Fruit fly (Drosophila melanogaster) whole organism, embryonic: Measurements from ENCODE around the gene CG11710.

Experiments
- Adf1 ChIP-seq: fragments of 200-800 bp; sonication (Bioruptor generic); IDR thresholded peaks from 2 replicates; pipeline ENCODE4 v1.3.6; 2022; ENCODE audit warnings: missing biosample characterization, missing genetic modification characterization
- CG1024 ChIP-seq: fragments of 200-800 bp; sonication (Bioruptor generic); IDR thresholded peaks from 2 replicates; pipeline ENCODE4 v1.3.6; 2022; ENCODE audit warnings: missing biosample characterization, missing genetic modification characterization
- CG10267 ChIP-seq: fragments of 200-800 bp; sonication (Bioruptor generic); optimal IDR thresholded peaks from 2 replicates; lab custom pipeline; 2018; ENCODE audit warnings: missing biosample characterization, mild to moderate bottlenecking, missing genetic modification characterization, moderate library complexity
- CG10431 ChIP-seq: fragments of 200-800 bp; sonication (Bioruptor generic); optimal IDR thresholded peaks from 3 replicates; lab custom pipeline; 2018; ENCODE audit warnings: missing biosample characterization, mild to moderate bottlenecking, missing genetic modification characterization
- CG10565 ChIP-seq: fragments of 200-800 bp; sonication (Bioruptor generic); optimal IDR thresholded peaks from 3 replicates; lab custom pipeline; 2016; ENCODE audit warnings: missing biosample characterization, mild to moderate bottlenecking, missing genetic modification characterization
- CG10959 ChIP-seq: fragments of 200-800 bp; sonication (Bioruptor generic); IDR thresholded peaks from 2 replicates; pipeline ENCODE4 v1.3.6; 2022; ENCODE audit warnings: missing biosample characterization, missing genetic modification characterization
- CG11085 ChIP-seq: fragments of 200-800 bp; sonication (Bioruptor generic); IDR thresholded peaks from 2 replicates; pipeline ENCODE4 v1.3.6; 2022; ENCODE audit warnings: missing biosample characterization, missing genetic modification characterization
- CG11504 ChIP-seq: fragments of 200-800 bp; sonication (Bioruptor generic); optimal IDR thresholded peaks from 3 replicates; lab custom pipeline; 2019; ENCODE audit warnings: missing biosample characterization, mild to moderate bottlenecking, missing genetic modification characterization, moderate library complexity
- CG11723 ChIP-seq: fragments of 200-800 bp; sonication (Bioruptor generic); optimal IDR thresholded peaks from 2 replicates; lab custom pipeline; 2017; ENCODE audit warnings: missing biosample characterization, mild to moderate bottlenecking, missing genetic modification characterization
- CG13296 ChIP-seq: fragments of 200-800 bp; sonication (Bioruptor generic); optimal IDR thresholded peaks from 3 replicates; lab custom pipeline; 2018; ENCODE audit warnings: missing biosample characterization, mild to moderate bottlenecking, missing genetic modification characterization
- CG13894 ChIP-seq: fragments of 200-800 bp; sonication (Bioruptor generic); optimal IDR thresholded peaks from 3 replicates; lab custom pipeline; 2018; ENCODE audit warnings: missing biosample characterization, mild to moderate bottlenecking, missing genetic modification characterization, moderate library complexity
- CG15514 ChIP-seq: fragments of 200-800 bp; sonication (Bioruptor generic); optimal IDR thresholded peaks from 3 replicates; lab custom pipeline; 2017; ENCODE audit warnings: missing biosample characterization, missing genetic modification characterization, mild to moderate bottlenecking, moderate library complexity, missing genetic modification reagents
- CG16815 ChIP-seq: fragments of 200-800 bp; sonication (Bioruptor generic); optimal IDR thresholded peaks from 3 replicates; lab custom pipeline; 2017; ENCODE audit warnings: missing biosample characterization, mild to moderate bottlenecking, missing genetic modification characterization
- CG17361 ChIP-seq: fragments of 200-800 bp; sonication (Bioruptor generic); IDR thresholded peaks from 3 replicates; pipeline ENCODE4 v1.3.6; 2022; ENCODE audit warnings: missing biosample characterization, missing genetic modification characterization
- CG18599 ChIP-seq: fragments of 200-800 bp; sonication (Bioruptor generic); optimal IDR thresholded peaks from 3 replicates; lab custom pipeline; 2017; ENCODE audit warnings: missing biosample characterization, missing genetic modification characterization, mild to moderate bottlenecking, moderate library complexity, missing genetic modification reagents
- CG2678 ChIP-seq: fragments of 200-800 bp; sonication (Bioruptor generic); optimal IDR thresholded peaks from 3 replicates; lab custom pipeline; 2019; ENCODE audit warnings: missing biosample characterization, mild to moderate bottlenecking, missing genetic modification characterization, moderate library complexity
- CG31365 ChIP-seq: fragments of 200-800 bp; sonication (Bioruptor generic); optimal IDR thresholded peaks from 2 replicates; lab custom pipeline; 2018; ENCODE audit warnings: missing biosample characterization, mild to moderate bottlenecking, missing genetic modification characterization
- CG3163 ChIP-seq: fragments of 200-800 bp; sonication (Bioruptor generic); optimal IDR thresholded peaks from 3 replicates; lab custom pipeline; 2016; ENCODE audit warnings: missing biosample characterization, missing genetic modification characterization
- CG3281 ChIP-seq: fragments of 200-800 bp; sonication (Bioruptor generic); optimal IDR thresholded peaks from 3 replicates; lab custom pipeline; 2017; ENCODE audit warnings: missing biosample characterization, mild to moderate bottlenecking, missing genetic modification characterization
- CG5180 ChIP-seq: fragments of 200-800 bp; sonication (Bioruptor generic); optimal IDR thresholded peaks from 3 replicates; lab custom pipeline; 2017; ENCODE audit warnings: missing biosample characterization, missing genetic modification characterization, mild to moderate bottlenecking, moderate library complexity, missing genetic modification reagents
- CHES-1-like ChIP-seq: fragments of 200-800 bp; sonication (Bioruptor generic); optimal IDR thresholded peaks from 2 replicates; lab custom pipeline; 2016; ENCODE audit warnings: missing biosample characterization, missing genetic modification characterization
- Camta ChIP-seq: fragments of 200-800 bp; sonication (Bioruptor generic); optimal IDR thresholded peaks from 2 replicates; lab custom pipeline; 2016; ENCODE audit warnings: missing biosample characterization, missing genetic modification characterization
- Dll ChIP-seq: fragments of 200-800 bp; sonication (Bioruptor generic); IDR thresholded peaks from 4 replicates; pipeline ENCODE4 v1.3.6; 2022; ENCODE audit warnings: missing biosample characterization, missing genetic modification characterization; ENCODE audit not compliant: partially characterized antibody
- Dp ChIP-seq: fragments of 200-800 bp; sonication (Bioruptor generic); optimal IDR thresholded peaks from 2 replicates; lab custom pipeline; 2018; ENCODE audit warnings: missing biosample characterization, mild to moderate bottlenecking, missing genetic modification characterization, moderate library complexity
- E2f2 ChIP-seq: fragments of 200-800 bp; sonication (Bioruptor generic); IDR thresholded peaks from 2 replicates; pipeline ENCODE4 v1.3.6; 2022; ENCODE audit warnings: missing biosample characterization, missing genetic modification characterization
- H2.0 ChIP-seq: fragments of 200-800 bp; sonication (Bioruptor generic); IDR thresholded peaks from 2 replicates; pipeline ENCODE4 v1.3.6; 2022; ENCODE audit warnings: missing biosample characterization, missing genetic modification characterization
- Pdp1 ChIP-seq, 2 experiments: fragments of 200-800 bp; sonication (Bioruptor generic); optimal IDR thresholded peaks; 3 replicates each; lab custom pipeline; 2016; ENCODE audit warnings: missing biosample characterization in 2 of 2, missing genetic modification characterization in 2 of 2, mild to moderate bottlenecking in 1 of 2, moderate library complexity in 1 of 2
- Ptx1 ChIP-seq: fragments of 200-800 bp; sonication (Bioruptor generic); IDR thresholded peaks from 2 replicates; pipeline ENCODE4 v1.3.6; 2022; ENCODE audit warnings: missing biosample characterization, missing genetic modification characterization
- Sox100B ChIP-seq: fragments of 200-800 bp; sonication (Bioruptor generic); optimal IDR thresholded peaks from 3 replicates; lab custom pipeline; 2018; ENCODE audit warnings: missing biosample characterization, mild to moderate bottlenecking, missing genetic modification characterization
- Sry-δ ChIP-seq: fragments of 200-800 bp; sonication (Bioruptor generic); optimal IDR thresholded peaks from 2 replicates; lab custom pipeline; 2016; ENCODE audit warnings: missing biosample characterization, missing genetic modification characterization
- caup ChIP-seq: fragments of 200-800 bp; sonication (Bioruptor generic); optimal IDR thresholded peaks from 3 replicates; lab custom pipeline; 2017; ENCODE audit warnings: missing biosample characterization, mild to moderate bottlenecking, missing genetic modification characterization, moderate library complexity; ENCODE audit not compliant: severe bottlenecking
- cg ChIP-seq: fragments of 200-800 bp; sonication (Bioruptor generic); optimal IDR thresholded peaks from 3 replicates; lab custom pipeline; 2019; ENCODE audit warnings: missing biosample characterization, mild to moderate bottlenecking, missing genetic modification characterization, moderate library complexity
- chif ChIP-seq, 2 experiments: fragments of 200-800 bp; sonication (Bioruptor generic); optimal IDR thresholded peaks; 3 replicates each; lab custom pipeline; 2016; ENCODE audit warnings: missing biosample characterization in 2 of 2, missing genetic modification characterization in 2 of 2
- dmrt99B ChIP-seq: fragments of 200-800 bp; sonication (Bioruptor generic); optimal IDR thresholded peaks from 2 replicates; lab custom pipeline; 2018; ENCODE audit warnings: missing biosample characterization, mild to moderate bottlenecking, missing genetic modification characterization, moderate library complexity
- grau ChIP-seq: fragments of 200-800 bp; optimal IDR thresholded peaks from 3 replicates; lab custom pipeline; 2019; ENCODE audit warnings: missing biosample characterization, mild to moderate bottlenecking, missing genetic modification characterization, moderate library complexity
- ind ChIP-seq: fragments of 200-800 bp; sonication (Bioruptor generic); optimal IDR thresholded peaks from 3 replicates; lab custom pipeline; 2016; ENCODE audit warnings: missing biosample characterization, missing genetic modification characterization
- ken ChIP-seq: fragments of 200-800 bp; sonication (Bioruptor generic); IDR thresholded peaks from 3 replicates; pipeline ENCODE4 v1.3.6; 2022; ENCODE audit warnings: missing biosample characterization, missing genetic modification characterization
- knrl ChIP-seq: fragments of 200-800 bp; sonication (Bioruptor generic); IDR thresholded peaks from 3 replicates; pipeline ENCODE4 v1.3.6; 2022; ENCODE audit warnings: missing biosample characterization, missing genetic modification characterization; ENCODE audit not compliant: partially characterized antibody
- lmd ChIP-seq: fragments of 200-800 bp; sonication (Bioruptor generic); IDR thresholded peaks from 2 replicates; pipeline ENCODE4 v1.3.6; 2022; ENCODE audit warnings: missing biosample characterization, missing genetic modification characterization
- mam ChIP-seq: fragments of 200-800 bp; sonication (Bioruptor generic); optimal IDR thresholded peaks from 3 replicates; lab custom pipeline; 2016; ENCODE audit warnings: missing biosample characterization, missing genetic modification characterization
- odd ChIP-seq: fragments of 200-800 bp; sonication (Bioruptor generic); optimal IDR thresholded peaks from 2 replicates; lab custom pipeline; 2017; ENCODE audit warnings: missing biosample characterization, mild to moderate bottlenecking, missing genetic modification characterization
- prd ChIP-seq, 3 experiments: fragments of >200 bp in 2 of 3; fragments of 200-800 bp in 1 of 3; sonication (Bioruptor generic) in 1 of 3; optimal IDR thresholded peaks in 2 of 3; IDR thresholded peaks in 1 of 3; 2 replicates in 2 of 3; 3 replicates in 1 of 3; pipeline versions ENCODE4 v1.3.6 to Lab custom; 2017 to 2022; ENCODE audit warnings: missing biosample characterization in 1 of 3, missing genetic modification characterization in 1 of 3
- ro ChIP-seq: fragments of 200-800 bp; sonication (Bioruptor generic); IDR thresholded peaks from 2 replicates; pipeline ENCODE4 v1.3.6; 2022; ENCODE audit warnings: missing biosample characterization, missing genetic modification characterization
- sens ChIP-seq: fragments of 200-800 bp; sonication (Bioruptor generic); peaks from one replicate; lab custom pipeline; 2016; ENCODE audit warnings: missing biosample characterization, missing genetic modification characterization
- sr ChIP-seq: fragments of 200-800 bp; sonication (Bioruptor generic); IDR thresholded peaks from 3 replicates; pipeline ENCODE4 v1.3.6; 2022; ENCODE audit warnings: missing biosample characterization, missing genetic modification characterization

CG11710 gene

DNA sequence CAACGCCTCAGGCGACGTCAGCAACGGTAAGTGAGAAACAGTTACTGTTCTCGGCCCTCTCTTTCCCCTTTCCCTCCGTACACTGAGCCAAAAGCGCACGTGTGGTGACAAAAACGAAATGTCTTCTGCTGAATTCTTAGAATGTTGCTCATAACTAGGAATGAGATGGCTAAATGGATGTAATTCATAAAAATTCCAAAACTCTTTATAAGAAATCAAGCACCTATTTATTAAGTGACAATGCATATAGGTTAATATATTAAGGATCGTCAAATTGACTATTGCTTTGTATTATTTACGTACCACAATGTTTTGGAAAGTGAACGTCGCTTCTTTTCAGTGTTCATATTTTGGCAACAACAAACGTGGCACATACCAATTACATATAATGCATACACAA is 5.1 kb upstream of the CG11710 start (continued):
- peak; percentile 30 for TF ChIP-seq CG13894 (tag; lab: Kevin White, UChicago)
- TF ChIP-seq, all 482 proteins: peak for 94

DNA sequence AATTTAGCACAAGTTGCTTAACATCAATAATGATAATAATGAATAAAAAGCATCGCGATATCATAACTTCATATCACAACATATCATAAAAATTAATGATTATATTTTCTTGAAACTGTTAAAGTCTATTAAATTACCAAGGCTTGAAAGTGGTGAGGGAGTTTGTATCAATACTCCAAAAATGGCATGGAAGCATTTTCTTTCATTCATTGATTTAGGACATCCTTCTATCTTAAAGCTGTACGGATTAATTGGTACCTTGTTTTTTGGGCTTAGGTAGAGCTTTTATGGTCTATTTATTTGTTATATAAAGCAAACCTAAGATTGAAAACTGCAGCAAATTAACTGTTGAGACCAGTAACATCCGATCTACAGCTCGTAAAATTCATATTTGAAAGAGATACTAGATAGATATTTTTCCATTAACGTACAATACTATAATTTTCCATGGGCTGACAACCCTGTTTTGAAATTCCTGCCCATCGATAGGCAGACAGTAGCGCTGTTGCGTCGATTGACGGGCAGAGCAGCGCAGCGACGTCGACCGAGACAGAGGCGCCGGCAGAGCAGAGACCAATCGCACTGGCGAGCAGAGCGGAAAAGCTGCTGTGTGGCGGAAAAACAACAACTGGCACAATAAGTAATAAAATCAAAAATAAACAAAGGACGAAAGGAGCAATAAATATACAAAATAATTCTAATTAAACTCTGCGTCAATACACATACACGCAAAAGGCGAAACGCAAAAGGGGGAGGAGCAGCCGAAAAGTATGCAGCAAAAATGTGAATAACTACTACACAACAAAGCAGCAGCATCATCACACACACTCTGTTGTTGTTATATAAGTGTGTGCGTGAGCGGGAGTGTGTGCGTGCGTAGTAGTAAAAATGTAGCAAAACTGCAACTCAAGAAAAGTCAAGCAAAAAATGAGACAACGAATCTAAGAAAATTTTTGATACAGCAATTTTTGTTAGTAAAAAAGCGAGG is 4.2 kb upstream of the CG11710 start, which contains the start of gene CG1695:
TSS of gene CG1695 (plus strand) at position 606 of the 988 bp plus-strand sequence.
- peak; percentile 17 for TF ChIP-seq Dp (GFP tag; lab: Kevin White, UChicago)
- TF ChIP-seq CG11085 (GFP tag; lab: Robert Waterston, UW): no peak
- TF ChIP-seq CG17361 (GFP tag; lab: Robert Waterston, UW): 0 out of 3 replicates have a peak, but pooled peaks have one; percentile 23
- no peak for TF ChIP-seq CG5180
- peak; percentile 35; the same call in 1 of the 2 replicates for TF ChIP-seq E2f2 (GFP tag; lab: Robert Waterston, UW)
- TF ChIP-seq CG10565 (GFP tag; lab: Kevin White, UChicago): no peak
- TF ChIP-seq cg (GFP tag; lab: Kevin White, UChicago): peak; percentile 74
- peak; percentile 27 for TF ChIP-seq grau (tag; lab: Kevin White, UChicago)
- TF ChIP-seq CG13296 (GFP tag; lab: Kevin White, UChicago): no peak
- TF ChIP-seq CG16815 (GFP tag; lab: Kevin White, UChicago): no peak
- peak; percentile 56 for TF ChIP-seq CG2678 (tag; lab: Kevin White, UChicago)
- no peak for TF ChIP-seq Dll (GFP tag; lab: Robert Waterston, UW)
- TF ChIP-seq prd (optimal IDR thresholded peaks at IDR 0.05; lab: Kevin White, UChicago): no peak
- TF ChIP-seq prd (GFP tag; IDR thresholded peaks at IDR 0.05; lab: Robert Waterston, UW): 0 out of 3 replicates have a peak, but pooled peaks have one; percentile 4
- peak; percentile 29 for TF ChIP-seq CG18599
- TF ChIP-seq caup (GFP tag; lab: Kevin White, UChicago): no peak
- peak; percentile 32 for TF ChIP-seq odd (GFP tag; lab: Kevin White, UChicago)
- TF ChIP-seq lmd: peak; percentile 31; the same call in 1 of the 2 replicates
- peak; percentile 90 for TF ChIP-seq sens (GFP tag; lab: Kevin White, UChicago)
- no peak for TF ChIP-seq CG10267 (tag; lab: Kevin White, UChicago)
- TF ChIP-seq ind (GFP tag; lab: Kevin White, UChicago): no peak
- TF ChIP-seq Pdp1 (GFP tag; optimal IDR thresholded peaks at IDR 0.05; lab: Kevin White, UChicago): peak; percentile 1 to 71
- no peak for TF ChIP-seq CG1024 (GFP tag; lab: Robert Waterston, UW)
- peak; percentile 12; the same call in 1 of the 2 replicates for TF ChIP-seq Ptx1 (GFP tag; lab: Robert Waterston, UW)
- peak; percentile 11 for TF ChIP-seq Sox100B
- 0 out of 2 replicates have a peak, but pooled peaks have one; percentile 11 for TF ChIP-seq H2.0 (GFP tag; lab: Robert Waterston, UW)
- peak; percentile 97 for TF ChIP-seq Adf1 (GFP tag; lab: Robert Waterston, UW)
- peak; percentile 29 for TF ChIP-seq CG11504 (tag; lab: Kevin White, UChicago)
- peak; percentile 17 for TF ChIP-seq mam (GFP tag; lab: Kevin White, UChicago)
- TF ChIP-seq CG10431 (GFP tag; lab: Kevin White, UChicago): no peak
- no peak for TF ChIP-seq sr (GFP tag; lab: Robert Waterston, UW)
- TF ChIP-seq CG15514 (GFP tag; lab: Kevin White, UChicago): peak; percentile 17
- TF ChIP-seq CG31365 (tag; lab: Kevin White, UChicago): no peak
- no peak for TF ChIP-seq ken (GFP tag; lab: Robert Waterston, UW)
- peak; percentile 24 for TF ChIP-seq CG3281
- no peak for TF ChIP-seq CG3163 (GFP tag; lab: Kevin White, UChicago)
- peak; percentile 5 for TF ChIP-seq Camta (GFP tag; lab: Kevin White, UChicago)
- no peak for TF ChIP-seq CG11723 (GFP tag; lab: Kevin White, UChicago)
- TF ChIP-seq chif (GFP tag; optimal IDR thresholded peaks at IDR 0.05; lab: Kevin White, UChicago): peak in 1 of 2 experiments; percentile 6
- TF ChIP-seq dmrt99B (tag; lab: Kevin White, UChicago): peak; percentile 26
- no peak for TF ChIP-seq ro
- no peak for TF ChIP-seq knrl (GFP tag; lab: Robert Waterston, UW)
- TF ChIP-seq Sry-δ (GFP tag; lab: Kevin White, UChicago): peak; percentile 3
- peak; percentile 18 for TF ChIP-seq CHES-1-like
- TF ChIP-seq CG10959 (GFP tag; lab: Robert Waterston, UW): no peak
